Worm (Caenorhabditis elegans) whole organism, L1 larva: ENCODE measurements around the gene D1053.4.

Source experiments
- C04F5.9 ChIP-seq: sonication (generic microtip); optimal IDR thresholded peaks from 2 replicates; lab custom pipeline; 2016; ENCODE audit warnings: missing genetic modification characterization, missing compliant biosample characterization
- C16A3.4 ChIP-seq: fragments of 150-350 bp; optimal IDR thresholded peaks from 2 replicates; lab custom pipeline; 2014; ENCODE audit warnings: missing biosample characterization, missing genetic modification characterization
- C34B4.2 ChIP-seq: sonication (generic microtip); optimal IDR thresholded peaks from 2 replicates; lab custom pipeline; 2017; ENCODE audit warnings: mild to moderate bottlenecking, missing genetic modification characterization, missing compliant biosample characterization
- blmp-1 ChIP-seq: fragments of 150-350 bp; optimal IDR thresholded peaks from 2 replicates; lab custom pipeline; 2014; ENCODE audit warnings: missing biosample characterization, missing genetic modification characterization
- ceh-63 ChIP-seq: fragments of 200-800 bp; sonication (Bioruptor generic); optimal IDR thresholded peaks from 2 replicates; lab custom pipeline; 2018; ENCODE audit warnings: mild to moderate bottlenecking, missing genetic modification characterization, missing compliant biosample characterization
- ces-1 ChIP-seq: fragments of 150-350 bp; optimal IDR thresholded peaks from 2 replicates; lab custom pipeline; 2014; ENCODE audit warnings: missing biosample characterization, missing genetic modification reagents, missing genetic modification characterization
- dpl-1 ChIP-seq, 3 experiments: fragments of 150-350 bp in 2 of 3; sonication (generic microtip) in 1 of 3; optimal IDR thresholded peaks; 2 replicates each; lab custom pipeline; 2014 to 2017; ENCODE audit warnings: missing biosample characterization in 3 of 3, missing genetic modification characterization in 3 of 3, missing genetic modification reagents in 3 of 3
- efl-3 ChIP-seq: fragments of 200-800 bp; sonication (Bioruptor generic); optimal IDR thresholded peaks from 2 replicates; lab custom pipeline; 2018; ENCODE audit warnings: mild to moderate bottlenecking, missing genetic modification characterization, missing compliant biosample characterization
- elt-2 ChIP-seq: sonication (generic microtip); optimal IDR thresholded peaks from 2 replicates; lab custom pipeline; 2016; ENCODE audit warnings: missing genetic modification characterization, mild to moderate bottlenecking, inconsistent platforms, missing compliant biosample characterization, missing genetic modification reagents
- elt-3 ChIP-seq, 6 experiments: fragments of 150-350 bp in 1 of 6; sonication (generic microtip); optimal IDR thresholded peaks; 2 replicates each; lab custom pipeline; 2017 to 2018; ENCODE audit warnings: missing biosample characterization in 6 of 6, missing genetic modification characterization in 6 of 6, inconsistent platforms in 1 of 6
- hlh-17 ChIP-seq: fragments of 200-800 bp; sonication (Bioruptor generic); optimal IDR thresholded peaks from 2 replicates; lab custom pipeline; 2018; ENCODE audit warnings: missing genetic modification characterization, mild to moderate bottlenecking, missing compliant biosample characterization, moderate library complexity, borderline replicate concordance
- hpl-2 ChIP-seq: fragments of 150-350 bp; optimal IDR thresholded peaks from 2 replicates; lab custom pipeline; 2014; ENCODE audit warnings: missing biosample characterization, missing genetic modification reagents, missing genetic modification characterization
- isw-1 ChIP-seq: fragments of 200-800 bp; sonication (Bioruptor generic); IDR thresholded peaks from 2 replicates; pipeline ENCODE4 v1.3.6; 2022; ENCODE audit warnings: missing genetic modification characterization, missing compliant biosample characterization
- jun-1 ChIP-seq: fragments of 150-350 bp; optimal IDR thresholded peaks from 2 replicates; lab custom pipeline; 2014; ENCODE audit warnings: missing biosample characterization, missing genetic modification reagents, missing genetic modification characterization
- lin-14 ChIP-seq: fragments of 200-800 bp; sonication (Bioruptor generic); optimal IDR thresholded peaks from 2 replicates; lab custom pipeline; 2018; ENCODE audit warnings: mild to moderate bottlenecking, missing genetic modification characterization, moderate library complexity, missing compliant biosample characterization
- lin-15B ChIP-seq: fragments of 150-350 bp; sonication (generic microtip); optimal IDR thresholded peaks from 3 replicates; lab custom pipeline; 2014; ENCODE audit warnings: missing biosample characterization, missing genetic modification characterization
- lin-35 ChIP-seq, 2 experiments: fragments of 150-350 bp; optimal IDR thresholded peaks; 2 replicates each; lab custom pipeline; 2014; ENCODE audit warnings: missing biosample characterization in 2 of 2, missing genetic modification characterization in 2 of 2, missing genetic modification reagents in 2 of 2
- lsy-2 ChIP-seq, 2 experiments: fragments of 150-350 bp; optimal IDR thresholded peaks; 2 replicates each; lab custom pipeline; 2014; ENCODE audit warnings: missing biosample characterization in 2 of 2, missing genetic modification characterization in 2 of 2
- mdl-1 ChIP-seq, 2 experiments: fragments of 150-350 bp; optimal IDR thresholded peaks; 2 replicates each; lab custom pipeline; 2014 to 2017; ENCODE audit warnings: missing biosample characterization in 2 of 2, missing genetic modification characterization in 2 of 2, inconsistent platforms in 1 of 2
- mep-1 ChIP-seq: fragments of 150-350 bp; optimal IDR thresholded peaks from 2 replicates; lab custom pipeline; 2014; ENCODE audit warnings: missing biosample characterization, missing genetic modification characterization
- nhr-11 ChIP-seq: fragments of 150-350 bp; optimal IDR thresholded peaks from 2 replicates; lab custom pipeline; 2014; ENCODE audit warnings: missing biosample characterization, missing genetic modification characterization
- nhr-19 ChIP-seq: fragments of 200-800 bp; sonication (Bioruptor generic); conservative IDR thresholded peaks from 2 replicates; pipeline ENCODE4 v1.3.6; 2022; ENCODE audit warnings: missing genetic modification characterization, missing compliant biosample characterization
- nhr-20 ChIP-seq: sonication (generic microtip); optimal IDR thresholded peaks from 2 replicates; lab custom pipeline; 2016; ENCODE audit warnings: mild to moderate bottlenecking, missing genetic modification characterization, missing compliant biosample characterization
- nhr-237 ChIP-seq: fragments of 150-350 bp; optimal IDR thresholded peaks from 2 replicates; lab custom pipeline; 2014; ENCODE audit warnings: missing biosample characterization, missing genetic modification characterization
- nhr-47 ChIP-seq: sonication (generic microtip); optimal IDR thresholded peaks from 2 replicates; lab custom pipeline; 2016; ENCODE audit warnings: mild to moderate bottlenecking, missing genetic modification characterization, moderate library complexity, missing compliant biosample characterization
- nhr-71 ChIP-seq: sonication (generic microtip); optimal IDR thresholded peaks from 2 replicates; lab custom pipeline; 2016; ENCODE audit warnings: mild to moderate bottlenecking, missing genetic modification characterization, moderate library complexity, missing compliant biosample characterization
- nhr-76 ChIP-seq: sonication (generic microtip); optimal IDR thresholded peaks from 2 replicates; lab custom pipeline; 2017; ENCODE audit warnings: missing biosample characterization, missing genetic modification characterization
- nhr-84 ChIP-seq: sonication (generic microtip); optimal IDR thresholded peaks from 2 replicates; lab custom pipeline; 2017; ENCODE audit warnings: missing biosample characterization, missing genetic modification characterization
- nhr-85 ChIP-seq: sonication (generic microtip); peaks from one replicate; lab custom pipeline; 2016; ENCODE audit warnings: missing genetic modification characterization, inconsistent platforms, missing compliant biosample characterization
- nhr-90 ChIP-seq: sonication (generic microtip); optimal IDR thresholded peaks from 2 replicates; lab custom pipeline; 2016; ENCODE audit warnings: mild to moderate bottlenecking, missing genetic modification characterization, missing compliant biosample characterization; ENCODE audit not compliant: poor library complexity
- pqm-1 ChIP-seq: sonication (generic microtip); optimal IDR thresholded peaks from 3 replicates; lab custom pipeline; 2017; ENCODE audit warnings: missing biosample characterization, missing genetic modification characterization
- rnt-1 ChIP-seq: sonication (generic microtip); optimal IDR thresholded peaks from 2 replicates; lab custom pipeline; 2016; ENCODE audit warnings: mild to moderate bottlenecking, missing genetic modification characterization, moderate library complexity, missing compliant biosample characterization
- snu-23 ChIP-seq: sonication (generic microtip); optimal IDR thresholded peaks from 2 replicates; lab custom pipeline; 2016; ENCODE audit warnings: missing genetic modification characterization, missing compliant biosample characterization
- sptf-1 ChIP-seq: fragments of 150-350 bp; optimal IDR thresholded peaks from 2 replicates; lab custom pipeline; 2014; ENCODE audit warnings: missing biosample characterization, missing genetic modification characterization
- tbx-2 ChIP-seq: sonication (generic microtip); optimal IDR thresholded peaks from 2 replicates; lab custom pipeline; 2016; ENCODE audit warnings: missing genetic modification characterization, missing compliant biosample characterization
- unc-130 ChIP-seq: fragments of 150-350 bp; optimal IDR thresholded peaks from 2 replicates; lab custom pipeline; 2017; ENCODE audit warnings: missing biosample characterization, missing genetic modification characterization, inconsistent platforms
- unc-86 ChIP-seq: sonication (generic microtip); optimal IDR thresholded peaks from 2 replicates; lab custom pipeline; 2016; ENCODE audit warnings: missing genetic modification characterization, missing compliant biosample characterization
- unc-98 ChIP-seq: fragments of 200-800 bp; sonication (Bioruptor generic); IDR thresholded peaks from 2 replicates; pipeline ENCODE4 v1.3.6; 2022; ENCODE audit warnings: missing genetic modification characterization, missing compliant biosample characterization
- vab-15 ChIP-seq: sonication (generic microtip); optimal IDR thresholded peaks from 2 replicates; lab custom pipeline; 2017; ENCODE audit warnings: missing genotype, mild to moderate bottlenecking, missing genetic modification characterization, missing compliant biosample characterization

D1053.4 gene

ce11 chrX:11737053-11737452 is 13.5 kb upstream of the D1053.4 start, which contains the start of gene D1053.3:
D1053.3 (minus strand) TSS chrX:11737153.
- TF ChIP-seq isw-1 (GFP tag; lab: Robert Waterston, UW) (no peak), C04F5.9 (tag; lab: Kevin White, UChicago) (no peak), unc-86 (tag; lab: Kevin White, UChicago) (no peak), nhr-237 (no peak), C34B4.2 (tag; lab: Kevin White, UChicago) (no peak), hpl-2 (GFP tag; lab: Kevin White, UChicago) (no peak), efl-3 (GFP tag; lab: Kevin White, UChicago) (no peak)

- no peak for TF ChIP-seq nhr-90
- TF ChIP-seq elt-2 (tag; lab: Kevin White, UChicago), result peak; percentile 1
Measured at ce11 chrX:11734110-11734509, 10.5 kb upstream of the D1053.4 start.

ce11 chrX:11732752-11733151 is 9.2 kb upstream of the D1053.4 start:
- no peak for TF ChIP-seq unc-98 (GFP tag; lab: Robert Waterston, UW)
- no peak for TF ChIP-seq pqm-1 (tag; lab: Kevin White, UChicago)
- no peak for TF ChIP-seq hlh-17
- TF ChIP-seq unc-130 (tag; lab: Kevin White, UChicago), result no peak
- no peak for TF ChIP-seq ceh-63 (GFP tag; lab: Kevin White, UChicago)
- no peak for TF ChIP-seq elt-3 (tag; optimal IDR thresholded peaks at IDR 0.05; lab: Kevin White, UChicago)
- TF ChIP-seq rnt-1 (tag; lab: Kevin White, UChicago), result no peak
- TF ChIP-seq nhr-84 (tag; lab: Kevin White, UChicago), result no peak

- TF ChIP-seq nhr-85, result peak; percentile 84
- peak; percentile 1 for TF ChIP-seq nhr-47 (tag; lab: Kevin White, UChicago)
- TF ChIP-seq mdl-1 (tag; optimal IDR thresholded peaks at IDR 0.05; lab: Kevin White, UChicago), result peak in 1 of 2 experiments; percentile 86
- TF ChIP-seq ces-1 (GFP tag; lab: Kevin White, UChicago), result no peak
- peak; percentile 55 for TF ChIP-seq snu-23 (GFP tag; lab: Kevin White, UChicago)
- no peak for TF ChIP-seq nhr-11 (tag; lab: Kevin White, UChicago)
- TF ChIP-seq unc-130 (tag; lab: Kevin White, UChicago), result peak; percentile 47
- peak; percentile 28 for TF ChIP-seq tbx-2 (tag; lab: Kevin White, UChicago)
- TF ChIP-seq sptf-1 (tag; lab: Kevin White, UChicago), result no peak
- peak; percentile 93 for TF ChIP-seq elt-2 (tag; lab: Kevin White, UChicago)
- peak; percentile 59 for TF ChIP-seq blmp-1 (tag; lab: Kevin White, UChicago)
- TF ChIP-seq lin-35 (GFP tag; optimal IDR thresholded peaks at IDR 0.05; lab: Kevin White, UChicago), result peak in 1 of 2 experiments; percentile 75
- peak; percentile 20 for TF ChIP-seq pqm-1 (tag; lab: Kevin White, UChicago)
- TF ChIP-seq nhr-20 (tag; lab: Kevin White, UChicago), result peak; percentile 77
- TF ChIP-seq mep-1, result peak; percentile 19
- no peak for TF ChIP-seq lin-15B (tag; lab: Kevin White, UChicago)
- TF ChIP-seq nhr-76 (tag; lab: Kevin White, UChicago), result no peak
- TF ChIP-seq lin-14 (GFP tag; lab: Kevin White, UChicago), result peak; percentile 80
- TF ChIP-seq nhr-19 (GFP tag; lab: Robert Waterston, UW), result peak; percentile 46
- TF ChIP-seq C16A3.4 (tag; lab: Kevin White, UChicago), result peak; percentile 20
- TF ChIP-seq lsy-2 (tag; optimal IDR thresholded peaks at IDR 0.05; lab: Kevin White, UChicago), result peak; percentile 12 to 24
- TF ChIP-seq elt-3 (tag; optimal IDR thresholded peaks at IDR 0.05; lab: Kevin White, UChicago), result peak in 5 of 6 experiments; percentile 76 to 93 (median 89)
- TF ChIP-seq vab-15 (tag; lab: Kevin White, UChicago), result peak; percentile 28
- peak; percentile 53 for TF ChIP-seq nhr-90
- no peak for TF ChIP-seq rnt-1 (tag; lab: Kevin White, UChicago)
- TF ChIP-seq jun-1 (tag; lab: Kevin White, UChicago), result peak; percentile 1
- TF ChIP-seq nhr-71 (tag; lab: Kevin White, UChicago), result peak; percentile 71
- peak in 1 of 3 experiments; percentile 7 for TF ChIP-seq dpl-1 (GFP tag; optimal IDR thresholded peaks at IDR 0.05; lab: Kevin White, UChicago)
Measured at ce11 chrX:11727761-11728160, 4.2 kb upstream of the D1053.4 start, which contains the start of the genes gst-42 and D1053.2. gst-42 (minus strand) TSS chrX:11727936. D1053.2 (plus strand) TSS chrX:11728151.
